Fruit fly (Drosophila melanogaster) whole organism, wandering third instar larva: Measurements from ENCODE around the gene Cog1.

Experiments
- Abd-B ChIP-seq: fragments of >200 bp; optimal IDR thresholded peaks from 2 replicates; lab custom pipeline; 2017; ENCODE audit warnings: missing biosample characterization, missing genetic modification characterization
- CG9705 ChIP-seq: fragments of 200-800 bp; sonication (Bioruptor generic); optimal IDR thresholded peaks from 2 replicates; lab custom pipeline; 2018; ENCODE audit warnings: missing biosample characterization, mild to moderate bottlenecking, missing genetic modification characterization
- CrebA ChIP-seq: fragments of 200-800 bp; sonication (Bioruptor generic); optimal IDR thresholded peaks from 2 replicates; lab custom pipeline; 2016; ENCODE audit warnings: missing biosample characterization, mild to moderate bottlenecking, missing genetic modification characterization, borderline replicate concordance
- Dfd ChIP-seq: fragments of >200 bp; optimal IDR thresholded peaks from 2 replicates; lab custom pipeline; 2017; ENCODE audit warnings: missing biosample characterization, missing genetic modification characterization
- GATAd ChIP-seq: sonication (Bioruptor generic); optimal IDR thresholded peaks from 2 replicates; lab custom pipeline; 2016; ENCODE audit warnings: missing biosample characterization, missing genetic modification characterization
- HLH106 ChIP-seq: fragments of 200-800 bp; optimal IDR thresholded peaks from 3 replicates; lab custom pipeline; 2019; ENCODE audit warnings: missing biosample characterization, mild to moderate bottlenecking, missing genetic modification characterization, moderate library complexity
- Hnf4 ChIP-seq: fragments of 200-800 bp; sonication (Bioruptor generic); optimal IDR thresholded peaks from 2 replicates; lab custom pipeline; 2016; ENCODE audit warnings: missing biosample characterization, mild to moderate bottlenecking, missing genetic modification characterization
- Hr83 ChIP-seq: fragments of 200-300 bp; sonication (Bioruptor generic); optimal IDR thresholded peaks from 2 replicates; lab custom pipeline; 2016; ENCODE audit warnings: missing biosample characterization, mild to moderate bottlenecking, missing genetic modification characterization, moderate library complexity; ENCODE audit not compliant: poor library complexity, severe bottlenecking
- Mio ChIP-seq: sonication (Bioruptor generic); optimal IDR thresholded peaks from 2 replicates; lab custom pipeline; 2016; ENCODE audit warnings: missing biosample characterization, missing genetic modification characterization
- N ChIP-seq: fragments of >200 bp; optimal IDR thresholded peaks from 2 replicates; lab custom pipeline; 2018; ENCODE audit warnings: missing biosample characterization, missing external identifiers, missing genetic modification characterization
- Rel ChIP-seq, 2 experiments: fragments of 200-800 bp; sonication (Bioruptor generic) in 1 of 2; optimal IDR thresholded peaks; 2 replicates in 1 of 2; 3 replicates in 1 of 2; lab custom pipeline; 2016 to 2019; ENCODE audit warnings: mild to moderate bottlenecking in 2 of 2, missing biosample characterization in 2 of 2, missing genetic modification characterization in 2 of 2, moderate library complexity in 1 of 2
- Sp1 ChIP-seq: fragments of 200-800 bp; sonication (Bioruptor generic); optimal IDR thresholded peaks from 3 replicates; lab custom pipeline; 2019; ENCODE audit warnings: missing biosample characterization, mild to moderate bottlenecking, missing genetic modification characterization, moderate library complexity
- Vsx2 ChIP-seq: fragments of 200-300, 225-300 bp; sonication (Bioruptor generic); optimal IDR thresholded peaks from 2 replicates; lab custom pipeline; 2018; ENCODE audit warnings: missing biosample characterization, missing genetic modification characterization; ENCODE audit not compliant: partially characterized antibody
- br ChIP-seq: fragments of 200-800 bp; sonication (Bioruptor generic); optimal IDR thresholded peaks from 2 replicates; lab custom pipeline; 2016; ENCODE audit warnings: missing biosample characterization, missing genetic modification characterization
- dl ChIP-seq, 2 experiments: fragments of 175-275, 200-275 bp in 1 of 2; fragments of 200-275 bp in 1 of 2; sonication (Bioruptor generic); optimal IDR thresholded peaks; lab custom pipeline; 2018; ENCODE audit warnings: mild to moderate bottlenecking in 2 of 2, missing biosample characterization in 2 of 2, missing genetic modification characterization in 2 of 2, moderate library complexity in 2 of 2; ENCODE audit not compliant: partially characterized antibody in 2 of 2, insufficient read depth in 1 of 2
- dmrt93B ChIP-seq: fragments of 200-800 bp; sonication (Bioruptor generic); optimal IDR thresholded peaks from 2 replicates; lab custom pipeline; 2018; ENCODE audit warnings: missing biosample characterization, mild to moderate bottlenecking, missing genetic modification characterization
- dsf ChIP-seq: sonication (Bioruptor generic); optimal IDR thresholded peaks from 2 replicates; lab custom pipeline; 2016; ENCODE audit warnings: missing biosample characterization, missing genetic modification characterization, borderline replicate concordance
- ey ChIP-seq: fragments of 200-800 bp; sonication (Bioruptor generic); optimal IDR thresholded peaks from 2 replicates; lab custom pipeline; 2016; ENCODE audit warnings: missing biosample characterization, missing genetic modification characterization
- foxo ChIP-seq, 2 experiments: fragments of 200-800 bp; sonication (Bioruptor generic); optimal IDR thresholded peaks; 2 replicates in 1 of 2; 3 replicates in 1 of 2; lab custom pipeline; 2016 to 2017; ENCODE audit warnings: missing biosample characterization in 2 of 2, missing genetic modification characterization in 2 of 2
- fru ChIP-seq: fragments of 200-800 bp; sonication (Bioruptor generic); optimal IDR thresholded peaks from 3 replicates; lab custom pipeline; 2016; ENCODE audit warnings: missing biosample characterization, mild to moderate bottlenecking, missing genetic modification characterization
- h ChIP-seq: fragments of 200-800 bp; sonication (Bioruptor generic); optimal IDR thresholded peaks from 3 replicates; lab custom pipeline; 2016; ENCODE audit warnings: missing biosample characterization, mild to moderate bottlenecking, missing genetic modification characterization
- lola ChIP-seq: fragments of >200 bp; optimal IDR thresholded peaks from 2 replicates; lab custom pipeline; 2017; ENCODE audit warnings: missing biosample characterization, missing genetic modification characterization
- pan ChIP-seq: fragments of >200 bp; optimal IDR thresholded peaks from 2 replicates; lab custom pipeline; 2017
- psq ChIP-seq: fragments of 200-800 bp; sonication (Bioruptor generic); optimal IDR thresholded peaks from 3 replicates; lab custom pipeline; 2017; ENCODE audit warnings: missing biosample characterization, mild to moderate bottlenecking, missing genetic modification characterization, moderate library complexity
- sage ChIP-seq: fragments of 200-800 bp; sonication (Bioruptor generic); optimal IDR thresholded peaks from 2 replicates; lab custom pipeline; 2016; ENCODE audit warnings: missing biosample characterization, mild to moderate bottlenecking, missing genetic modification characterization
- tai ChIP-seq: sonication (Bioruptor generic); optimal IDR thresholded peaks from 2 replicates; lab custom pipeline; 2016; ENCODE audit warnings: missing biosample characterization, missing genetic modification characterization
- usp ChIP-seq: fragments of >200 bp; optimal IDR thresholded peaks from 2 replicates; lab custom pipeline; 2017; ENCODE audit warnings: missing biosample characterization, missing genetic modification characterization

Cog1 gene

dm6 chr3R:12197641-12198040 is 21.8 kb downstream of the Cog1 start, which contains the start of gene Adk1:
TSS of gene Adk1 (plus strand) at chr3R:12197941.
- TF ChIP-seq Hnf4 (no peak), fru (GFP tag; lab: Kevin White, UChicago) (no peak)

dm6 chr3R:12196100-12196499 is 23.4 kb downstream of the Cog1 start:
- TF ChIP-seq foxo (GFP tag; optimal IDR thresholded peaks at IDR 0.05; lab: Kevin White, UChicago) (peak in 1 of 2 experiments; percentile 43), Mio (GFP tag; lab: Kevin White, UChicago) (no peak), HLH106 (tag; lab: Kevin White, UChicago) (peak; percentile 26), fru (GFP tag; lab: Kevin White, UChicago) (peak; percentile 25)

dm6 chr3R:12194911-12195310 is 24.6 kb downstream of the Cog1 start, which contains the start of the genes eIF3d2 and CG43450:
TSS of gene eIF3d2 (minus strand) at chr3R:12195011.
TSS of gene CG43450 (plus strand) at chr3R:12195294.
- TF ChIP-seq usp (GFP tag; lab: Kevin White, UChicago) (no peak), Sp1 (no peak), psq (no peak), CG9705 (GFP tag; lab: Kevin White, UChicago) (no peak), lola (GFP tag; lab: Kevin White, UChicago) (no peak), Hr83 (no peak), N (GFP tag; lab: Kevin White, UChicago) (no peak), br (no peak), tai (GFP tag; lab: Kevin White, UChicago) (no peak), dsf (GFP tag; lab: Kevin White, UChicago) (no peak), fru (GFP tag; lab: Kevin White, UChicago) (no peak), Abd-B (GFP tag; lab: Kevin White, UChicago) (no peak), Rel (GFP tag; optimal IDR thresholded peaks at IDR 0.05; lab: Kevin White, UChicago) (no peak), Rel (tag; optimal IDR thresholded peaks at IDR 0.05; lab: Kevin White, UChicago) (no peak), foxo (GFP tag; optimal IDR thresholded peaks at IDR 0.05; lab: Kevin White, UChicago) (no peak), ey (GFP tag; lab: Kevin White, UChicago) (no peak), CrebA (GFP tag; lab: Kevin White, UChicago) (no peak)

- peak; percentile 95 for TF ChIP-seq Dfd
- no peak for TF ChIP-seq dmrt93B (GFP tag; lab: Kevin White, UChicago)
- TF ChIP-seq, all 38 proteins: peak for 1
Observed at dm6 chr3R:12185615-12186014, 33.9 kb downstream of the Cog1 start.

- TF ChIP-seq pan (lab: Kevin White, UChicago) = no peak
- TF ChIP-seq h = no peak
- TF ChIP-seq HLH106 (tag; lab: Kevin White, UChicago) = peak; percentile 2
- TF ChIP-seq, all 38 proteins: peak for 1
Observed at dm6 chr3R:12168348-12168747, 51.1 kb downstream of the Cog1 start.

- TF ChIP-seq HLH106 (tag; lab: Kevin White, UChicago) (no peak), Dfd (no peak), N (GFP tag; lab: Kevin White, UChicago) (no peak), GATAd (GFP tag; lab: Kevin White, UChicago) (no peak), Vsx2 (GFP tag; lab: Kevin White, UChicago) (no peak), sage (GFP tag; lab: Kevin White, UChicago) (no peak), dl (GFP tag; optimal IDR thresholded peaks at IDR 0.05; lab: Kevin White, UChicago; ENCODE audit: insufficient read depth in 1 of 2, partially characterized antibody in 2 of 2) (no peak), lola (GFP tag; lab: Kevin White, UChicago) (no peak)
Observed at dm6 chr3R:12166086-12166485, 53.4 kb downstream of the Cog1 start, which contains the start of gene Cpn. TSS of gene Cpn (minus strand) at chr3R:12166186.
